Worm (Caenorhabditis elegans): Measurements from ENCODE around the gene cest-35.1.

ce11 chrV:5262999-5263398, 20.1 kb upstream of the cest-35.1 start, which contains the start of gene cest-30:
- TF ChIP-seq ref-1 (GFP tag; conservative IDR thresholded peaks at IDR 0.05) (no peak), T22C8.4 (GFP tag; IDR thresholded peaks at IDR 0.05) (no peak), ztf-29 (GFP tag; IDR thresholded peaks at IDR 0.05) (no peak), med-1 (GFP tag; optimal IDR thresholded peaks at IDR 0.05; ENCODE audit: insufficient read depth) (no peak), flt-1 (GFP tag; IDR thresholded peaks at IDR 0.05) (no peak), klf-2 (GFP tag; conservative IDR thresholded peaks at IDR 0.05) (no peak)

All from whole organism, midembryonic.